Fruit fly (Drosophila melanogaster): Measurements from ENCODE around the gene CG1316.

DNA sequence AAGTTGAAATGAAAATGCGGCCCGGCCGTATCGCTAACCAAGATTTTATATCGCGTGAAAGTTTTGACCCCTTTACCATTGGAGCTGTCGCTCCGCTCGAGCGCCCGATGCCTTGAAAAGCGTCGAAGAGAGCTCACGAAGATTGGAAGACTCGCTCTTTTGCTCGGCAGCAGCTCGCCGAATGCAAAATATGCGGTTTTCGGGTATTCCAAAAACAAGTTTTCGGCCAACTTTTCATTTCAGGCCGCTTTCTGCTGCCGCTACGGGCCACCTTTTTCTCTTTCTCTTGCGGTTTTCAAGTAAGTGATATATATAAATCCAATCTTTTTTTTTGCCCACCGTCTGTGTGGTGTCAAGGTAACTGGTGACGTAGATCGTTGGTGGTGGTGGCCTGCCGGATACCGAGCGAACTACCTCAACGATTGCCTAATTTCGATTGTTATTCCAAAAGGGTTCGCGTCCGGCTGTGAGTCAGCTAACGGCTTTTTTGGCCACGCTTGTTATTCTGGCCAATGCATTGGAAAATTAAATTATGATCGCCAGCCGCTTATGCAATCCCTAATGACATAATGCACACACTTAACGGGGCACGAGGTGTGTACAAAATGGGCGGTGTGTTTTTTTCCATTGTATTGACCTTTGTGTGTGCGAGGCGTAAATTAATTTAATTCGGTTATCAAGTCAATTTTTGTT lies 24.2 kb downstream of the CG1316 start, which contains the start of gene dyl:
- TF ChIP-seq lola (GFP tag; optimal IDR thresholded peaks at IDR 0.05), result no peak
- TF ChIP-seq psq (GFP tag; optimal IDR thresholded peaks at IDR 0.05), result no peak
- TF ChIP-seq br (GFP tag; optimal IDR thresholded peaks at IDR 0.05), result no peak
- TF ChIP-seq sv (GFP tag; optimal IDR thresholded peaks at IDR 0.05), result no peak
- TF ChIP-seq Myc (optimal IDR thresholded peaks at IDR 0.05), result no peak
- TF ChIP-seq woc (GFP tag; optimal IDR thresholded peaks at IDR 0.05), result no peak
- no peak for TF ChIP-seq CrebA (GFP tag; optimal IDR thresholded peaks at IDR 0.05; ENCODE audit: borderline replicate concordance)
- no peak for TF ChIP-seq Sp1 (GFP tag; optimal IDR thresholded peaks at IDR 0.05)
- no peak for TF ChIP-seq fru (GFP tag; optimal IDR thresholded peaks at IDR 0.05)

Measured in whole organism, wandering third instar larva.